Fruit fly (Drosophila melanogaster): ENCODE measurements around the gene CG9747.

CG9747 gene

DNA sequence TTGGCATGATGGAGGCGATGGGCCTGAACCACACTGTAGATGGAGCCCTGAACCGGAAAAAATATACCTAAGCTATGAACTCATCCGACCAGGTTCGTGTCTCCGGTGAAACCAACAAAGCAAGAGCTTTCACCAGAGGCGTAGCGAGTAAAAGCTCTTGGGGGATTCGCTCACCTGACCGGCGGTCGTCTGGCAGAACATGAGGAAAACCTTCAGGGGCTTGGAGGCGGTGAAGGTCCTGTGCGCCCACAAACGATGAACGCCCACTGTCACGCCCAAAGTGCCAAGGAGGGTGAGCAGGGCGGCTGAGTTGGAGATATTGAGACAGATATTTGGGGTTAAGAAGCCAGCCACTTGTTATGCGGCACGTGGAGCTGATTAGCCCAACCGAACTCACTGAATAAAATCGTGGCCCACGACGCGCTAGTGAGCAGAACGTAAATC lies 4.6 kb upstream of the CG9747 start:
- TF ChIP-seq vri (GFP tag; optimal IDR thresholded peaks at IDR 0.05) (no peak), eg (GFP tag; IDR thresholded peaks at IDR 0.05) (peak; percentile 68), CG8632 (GFP tag; optimal IDR thresholded peaks at IDR 0.05) (no peak), lz (GFP tag; optimal IDR thresholded peaks at IDR 0.05) (peak; percentile 44), CG6808 (GFP tag; optimal IDR thresholded peaks at IDR 0.05) (no peak), CG32006 (GFP tag; optimal IDR thresholded peaks at IDR 0.05) (peak; percentile 23), Met (GFP tag; optimal IDR thresholded peaks at IDR 0.05) (no peak), CG10631 (GFP tag; optimal IDR thresholded peaks at IDR 0.05) (peak; percentile 29), pdm3 (GFP tag; optimal IDR thresholded peaks at IDR 0.05) (peak; percentile 40), topi (GFP tag; optimal IDR thresholded peaks at IDR 0.05) (no peak), CG15336 (GFP tag; IDR thresholded peaks at IDR 0.05) (peak; percentile 34; the same call in 1 of the 2 replicates), CG3919 (GFP tag; optimal IDR thresholded peaks at IDR 0.05) (peak; percentile 12), acj6 (GFP tag; optimal IDR thresholded peaks at IDR 0.05) (peak; percentile 5), CG3032 (tag; optimal IDR thresholded peaks at IDR 0.05) (peak; percentile 26), OdsH (GFP tag; optimal IDR thresholded peaks at IDR 0.05) (peak; percentile 17), CG6163 (GFP tag; IDR thresholded peaks at IDR 0.05) (peak; percentile 53; the same call in 2 of the 3 replicates), CG31627 (GFP tag; optimal IDR thresholded peaks at IDR 0.05) (peak; percentile 49), Eip93F (GFP tag; optimal IDR thresholded peaks at IDR 0.05) (no peak), svp (GFP tag) (peak; percentile 83), Sox15 (GFP tag; optimal IDR thresholded peaks at IDR 0.05) (no peak), cyc (GFP tag; optimal IDR thresholded peaks at IDR 0.05) (no peak), achi (GFP tag; optimal IDR thresholded peaks at IDR 0.05) (peak; percentile 6), Gug (GFP tag; IDR thresholded peaks at IDR 0.05) (0 out of 2 replicates have a peak, but pooled peaks have one; percentile 30), Sox14 (GFP tag; optimal IDR thresholded peaks at IDR 0.05) (peak; percentile 23), Hr39 (GFP tag; optimal IDR thresholded peaks at IDR 0.05) (peak; percentile 26), fd59A (GFP tag; optimal IDR thresholded peaks at IDR 0.05) (no peak), CG9139 (GFP tag; optimal IDR thresholded peaks at IDR 0.05) (no peak), esn (GFP tag; optimal IDR thresholded peaks at IDR 0.05) (peak; percentile 20)

DNA sequence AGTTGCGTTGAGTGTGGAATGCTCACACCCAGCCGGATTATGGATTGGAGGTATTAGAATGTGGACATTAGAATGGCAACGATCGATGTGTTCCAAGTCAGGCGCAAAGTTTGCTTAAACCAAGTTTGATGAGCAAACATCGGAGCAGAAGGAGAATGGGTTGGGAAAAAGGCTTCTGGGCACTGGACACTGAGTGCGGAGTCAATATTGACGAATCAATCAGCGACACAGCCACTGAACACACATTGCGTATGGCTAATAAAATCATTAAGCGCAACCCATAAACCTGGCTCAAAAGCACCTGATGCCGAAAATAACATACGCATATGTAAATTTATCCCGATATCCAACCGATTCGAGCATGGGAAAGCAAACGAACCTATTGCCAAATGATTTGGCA lies 2.8 kb upstream of the CG9747 start:
- no peak for TF ChIP-seq CG3032 (tag; optimal IDR thresholded peaks at IDR 0.05)
- TF ChIP-seq fkh (GFP tag; optimal IDR thresholded peaks at IDR 0.05) = peak; percentile 44

DNA sequence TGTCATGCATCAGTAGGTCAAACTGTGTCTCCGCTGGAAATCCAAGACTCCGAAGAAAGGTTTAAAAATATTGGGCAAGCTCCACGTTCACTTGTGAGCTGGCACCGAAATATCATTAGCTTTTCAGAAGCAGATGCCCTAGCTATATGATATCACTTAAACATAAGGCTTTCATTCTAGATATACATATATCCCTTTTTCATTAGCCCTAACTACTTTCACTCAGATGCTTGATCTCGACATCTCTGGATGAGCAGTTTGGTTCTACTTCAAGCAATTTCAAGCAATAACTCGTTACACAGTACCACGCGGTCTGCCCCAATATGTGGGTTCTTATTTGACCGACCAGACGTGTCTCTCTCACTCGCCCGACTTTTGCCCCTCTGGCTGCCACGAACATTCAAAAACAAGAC lies 416 bp upstream of the CG9747 start:
- TF ChIP-seq Hr38 (GFP tag; optimal IDR thresholded peaks at IDR 0.05) (no peak), Gug (GFP tag; IDR thresholded peaks at IDR 0.05) (no peak), Met (GFP tag; optimal IDR thresholded peaks at IDR 0.05) (peak; percentile 69), CG7368 (GFP tag; optimal IDR thresholded peaks at IDR 0.05) (peak; percentile 62), acj6 (GFP tag; optimal IDR thresholded peaks at IDR 0.05) (peak; percentile 71), Hr4 (GFP tag; optimal IDR thresholded peaks at IDR 0.05) (peak; percentile 1), Hr39 (GFP tag; optimal IDR thresholded peaks at IDR 0.05) (peak; percentile 81), CG1621 (tag; optimal IDR thresholded peaks at IDR 0.05) (no peak), Smox (GFP tag; optimal IDR thresholded peaks at IDR 0.05) (peak; percentile 72), dac (GFP tag; optimal IDR thresholded peaks at IDR 0.05) (no peak), CG11294 (GFP tag; IDR thresholded peaks at IDR 0.05) (no peak), CG4318 (GFP tag; optimal IDR thresholded peaks at IDR 0.05) (peak; percentile 36), pdm3 (GFP tag; optimal IDR thresholded peaks at IDR 0.05) (peak; percentile 73), fd85E (GFP tag; optimal IDR thresholded peaks at IDR 0.05) (no peak), OdsH (GFP tag; optimal IDR thresholded peaks at IDR 0.05) (peak; percentile 67), lz (GFP tag; optimal IDR thresholded peaks at IDR 0.05) (peak; percentile 78), Ets96B (tag; optimal IDR thresholded peaks at IDR 0.05) (no peak), CG3032 (tag; optimal IDR thresholded peaks at IDR 0.05) (peak; percentile 12), fd59A (GFP tag; optimal IDR thresholded peaks at IDR 0.05) (peak; percentile 44), net (GFP tag; optimal IDR thresholded peaks at IDR 0.05) (peak; percentile 71), eg (GFP tag; IDR thresholded peaks at IDR 0.05) (no peak), Lpt (GFP tag; optimal IDR thresholded peaks at IDR 0.05) (no peak), svp (GFP tag) (peak; percentile 95), CG6808 (GFP tag; optimal IDR thresholded peaks at IDR 0.05) (peak; percentile 15), CG11902 (GFP tag; optimal IDR thresholded peaks at IDR 0.05) (peak; percentile 72), esn (GFP tag; optimal IDR thresholded peaks at IDR 0.05) (peak; percentile 85), Blimp-1 (GFP tag; optimal IDR thresholded peaks at IDR 0.05) (no peak), Eip78C (GFP tag) (peak; percentile 94), CG34406 (GFP tag; optimal IDR thresholded peaks at IDR 0.05) (peak; percentile 71), CG8632 (GFP tag; optimal IDR thresholded peaks at IDR 0.05) (peak; percentile 62), salr (GFP tag; optimal IDR thresholded peaks at IDR 0.05) (peak in 1 of 2 experiments; percentile 52), dsx (GFP tag; optimal IDR thresholded peaks at IDR 0.05; ENCODE audit: poor library complexity, severe bottlenecking) (no peak), CG31627 (GFP tag; optimal IDR thresholded peaks at IDR 0.05) (peak; percentile 84)
